Worm (Caenorhabditis elegans) whole organism, L4 larva: ENCODE measurements around the gene F37B12.3.
A peak's percentile ranks its signal among the peaks of the same experiment; 100 is the strongest.

ENCODE experiments used
- F10B5.3 ChIP-seq: sonication (generic microtip); optimal IDR thresholded peaks from 2 replicates; lab custom pipeline; 2016; ENCODE audit warnings: mild to moderate bottlenecking, missing genetic modification characterization, missing compliant biosample characterization
- F37D6.2 ChIP-seq: sonication (generic microtip); optimal IDR thresholded peaks from 2 replicates; lab custom pipeline; 2016; ENCODE audit warnings: mild to moderate bottlenecking, missing genetic modification characterization, missing compliant biosample characterization
- T20F7.1 ChIP-seq: fragments of 200-800 bp; sonication (Bioruptor generic); optimal IDR thresholded peaks from 2 replicates; lab custom pipeline; 2018; ENCODE audit warnings: mild to moderate bottlenecking, missing genetic modification characterization, missing compliant biosample characterization
- Y105C5A.15 ChIP-seq: fragments of 200-800 bp; sonication (Bioruptor generic); IDR thresholded peaks from 2 replicates; pipeline ENCODE4 v1.3.6; 2022; ENCODE audit warnings: missing genetic modification characterization, missing compliant biosample characterization
- Y48G9A.11 ChIP-seq: fragments of 200-800 bp; sonication (Bioruptor generic); IDR thresholded peaks from 2 replicates; pipeline ENCODE4 v1.3.6; 2022; ENCODE audit warnings: missing genetic modification reagents, missing genetic modification characterization, missing compliant biosample characterization
- Y5F2A.4 ChIP-seq: fragments of 200-800 bp; sonication (Bioruptor generic); optimal IDR thresholded peaks from 2 replicates; lab custom pipeline; 2018; ENCODE audit warnings: mild to moderate bottlenecking, missing genetic modification characterization, missing compliant biosample characterization
- ZK337.2 ChIP-seq: fragments of 200-800 bp; sonication (Bioruptor generic); IDR thresholded peaks from 2 replicates; pipeline ENCODE4 v1.3.6; 2022; ENCODE audit warnings: missing genetic modification reagents, missing genetic modification characterization, missing compliant biosample characterization
- aha-1 ChIP-seq: fragments of 150-350 bp; peaks from one replicate; lab custom pipeline; 2014; ENCODE audit warnings: missing biosample characterization, missing genetic modification characterization
- ama-1 ChIP-seq: fragments of 150-350 bp; optimal IDR thresholded peaks from 2 replicates; lab custom pipeline; 2014; ENCODE audit warnings: inconsistent platforms, mixed read lengths
- ces-1 ChIP-seq: fragments of 150-350 bp; sonication (generic microtip); optimal IDR thresholded peaks from 4 replicates; lab custom pipeline; 2014; ENCODE audit warnings: missing biosample characterization, missing genetic modification reagents, missing genetic modification characterization
- cey-2 ChIP-seq: sonication (generic microtip); optimal IDR thresholded peaks from 3 replicates; lab custom pipeline; 2017; ENCODE audit warnings: missing genetic modification characterization, mild to moderate bottlenecking, missing compliant biosample characterization, antibody characterized with exemption, borderline replicate concordance; ENCODE audit not compliant: insufficient read depth
- daf-12 ChIP-seq: fragments of 150-350 bp; optimal IDR thresholded peaks from 2 replicates; lab custom pipeline; 2014; ENCODE audit warnings: missing biosample characterization, missing genetic modification reagents, missing genetic modification characterization
- dmd-6 ChIP-seq: fragments of 200-800 bp; sonication (Bioruptor generic); IDR thresholded peaks from 2 replicates; pipeline ENCODE4 v1.3.6; 2022; ENCODE audit warnings: missing genetic modification reagents, missing genetic modification characterization, missing compliant biosample characterization
- duxl-1 ChIP-seq: sonication (generic microtip); optimal IDR thresholded peaks from 2 replicates; lab custom pipeline; 2016; ENCODE audit warnings: mild to moderate bottlenecking, missing genetic modification characterization, moderate library complexity, missing compliant biosample characterization; ENCODE audit not compliant: poor library complexity
- egl-27 ChIP-seq: sonication (generic microtip); optimal IDR thresholded peaks from 3 replicates; lab custom pipeline; 2017; ENCODE audit warnings: missing biosample characterization, missing genetic modification reagents, missing genetic modification characterization
- fos-1 ChIP-seq: fragments of 150-350 bp; optimal IDR thresholded peaks from 2 replicates; lab custom pipeline; 2014; ENCODE audit warnings: missing biosample characterization, missing genetic modification characterization
- hlh-11 ChIP-seq: fragments of 200-800 bp; sonication (Bioruptor generic); optimal IDR thresholded peaks from 2 replicates; lab custom pipeline; 2018; ENCODE audit warnings: mild to moderate bottlenecking, missing genetic modification characterization, missing compliant biosample characterization
- hlh-30 ChIP-seq: sonication (generic microtip); optimal IDR thresholded peaks from 2 replicates; lab custom pipeline; 2017; ENCODE audit warnings: antibody characterized with exemption, mild to moderate bottlenecking, missing genetic modification characterization, missing compliant biosample characterization; ENCODE audit not compliant: insufficient read depth
- lim-7 ChIP-seq: fragments of 200-800 bp; sonication (Bioruptor generic); IDR thresholded peaks from 2 replicates; pipeline ENCODE4 v1.3.6; 2022; ENCODE audit warnings: missing genetic modification characterization, missing compliant biosample characterization
- lsy-2 ChIP-seq, 2 experiments: fragments of 150-350 bp in 1 of 2; sonication (generic microtip) in 1 of 2; optimal IDR thresholded peaks; 2 replicates each; lab custom pipeline; 2014 to 2017; ENCODE audit warnings: missing biosample characterization in 2 of 2, missing genetic modification characterization in 2 of 2
- madf-9 ChIP-seq: fragments of 200-800 bp; sonication (Bioruptor generic); conservative IDR thresholded peaks from 2 replicates; pipeline ENCODE4 v1.3.6; 2022; ENCODE audit warnings: missing genetic modification reagents, missing genetic modification characterization, missing compliant biosample characterization
- mdl-1 ChIP-seq, 2 experiments: fragments of 150-350 bp in 1 of 2; sonication (generic microtip) in 1 of 2; optimal IDR thresholded peaks; 2 replicates each; lab custom pipeline; 2014 to 2017; ENCODE audit warnings: missing biosample characterization in 2 of 2, missing genetic modification characterization in 2 of 2
- mxl-3 ChIP-seq: fragments of 200-800 bp; sonication (Bioruptor generic); optimal IDR thresholded peaks from 2 replicates; lab custom pipeline; 2018; ENCODE audit warnings: mild to moderate bottlenecking, missing genetic modification characterization, missing compliant biosample characterization
- nhr-111 ChIP-seq: fragments of 200-800 bp; sonication (Bioruptor generic); optimal IDR thresholded peaks from 2 replicates; lab custom pipeline; 2018; ENCODE audit warnings: mild to moderate bottlenecking, missing genetic modification characterization, missing compliant biosample characterization
- nhr-28 ChIP-seq: fragments of 150-350 bp; optimal IDR thresholded peaks from 2 replicates; lab custom pipeline; 2014; ENCODE audit warnings: missing biosample characterization, missing genetic modification characterization
- nhr-6 ChIP-seq: fragments of 150-350 bp; optimal IDR thresholded peaks from 2 replicates; lab custom pipeline; 2014; ENCODE audit warnings: missing biosample characterization, missing genetic modification characterization
- nhr-77 ChIP-seq: fragments of 150-350 bp; optimal IDR thresholded peaks from 2 replicates; lab custom pipeline; 2014; ENCODE audit warnings: missing biosample characterization, missing genetic modification characterization
- pqm-1 ChIP-seq: sonication (generic microtip); optimal IDR thresholded peaks from 2 replicates; lab custom pipeline; 2017; ENCODE audit warnings: missing biosample characterization, missing genetic modification characterization
- rbr-2 ChIP-seq: sonication (generic microtip); optimal IDR thresholded peaks from 2 replicates; lab custom pipeline; 2016; ENCODE audit warnings: missing genotype, missing genetic modification characterization, missing compliant biosample characterization
- skn-1 ChIP-seq: fragments of 150-350 bp; optimal IDR thresholded peaks from 2 replicates; lab custom pipeline; 2014; ENCODE audit warnings: missing biosample characterization, missing genetic modification characterization
- snpc-1.2 ChIP-seq: fragments of 200-800 bp; sonication (Bioruptor generic); IDR thresholded peaks from 2 replicates; pipeline ENCODE4 v1.3.6; 2022; ENCODE audit warnings: missing genetic modification reagents, missing genetic modification characterization, missing compliant biosample characterization
- unc-62 ChIP-seq, 3 experiments: fragments of 150-350 bp in 1 of 3; sonication (generic microtip); optimal IDR thresholded peaks in 2 of 3; peaks in 1 of 3; 1 replicate in 1 of 3; 2 replicates in 2 of 3; lab custom pipeline; 2014 to 2017; ENCODE audit warnings: missing biosample characterization in 3 of 3, missing genetic modification characterization in 3 of 3, missing genetic modification reagents in 3 of 3, missing genotype in 1 of 3
- zip-11 ChIP-seq: fragments of 200-800 bp; sonication (Bioruptor generic); IDR thresholded peaks from 2 replicates; pipeline ENCODE4 v1.3.6; 2022; ENCODE audit warnings: missing genetic modification characterization, missing compliant biosample characterization

Gene F37B12.3

ce11 chrII:9076098-9076879 is 35.1 kb upstream of the F37B12.3 start:
- TF ChIP-seq duxl-1 (no peak), mxl-3 (GFP tag; lab: Kevin White, UChicago) (peak; percentile 73), nhr-77 (no peak), nhr-28 (tag; lab: Kevin White, UChicago) (peak; percentile 13), hlh-30 (tag; lab: Kevin White, UChicago) (peak; percentile 53), T20F7.1 (GFP tag; lab: Kevin White, UChicago) (no peak), lim-7 (GFP tag; lab: Robert Waterston, UW) (no peak), dmd-6 (peak; percentile 35), Y48G9A.11 (GFP tag; lab: Robert Waterston, UW) (no peak), snpc-1.2 (GFP tag; lab: Robert Waterston, UW) (no peak), egl-27 (no peak), hlh-11 (no peak), aha-1 (tag; lab: Kevin White, UChicago) (peak; percentile 92), pqm-1 (peak; percentile 57), zip-11 (GFP tag; lab: Robert Waterston, UW) (no peak), mdl-1 (tag; optimal IDR thresholded peaks at IDR 0.05; lab: Kevin White, UChicago) (peak in 1 of 2 experiments; percentile 9)

ce11 chrII:9074492-9074891 is 33.3 kb upstream of the F37B12.3 start:
- peak in 1 of 2 experiments; percentile 97 for TF ChIP-seq unc-62 (GFP tag; optimal IDR thresholded peaks at IDR 0.05 in 1 of 2; lab: Kevin White, UChicago)
- no peak for TF ChIP-seq unc-62 (tag; optimal IDR thresholded peaks at IDR 0.05; lab: Kevin White, UChicago)
- no peak for TF ChIP-seq F10B5.3 (tag; lab: Kevin White, UChicago)
- TF ChIP-seq, all 104 proteins: peak for 1

- TF ChIP-seq unc-62 (GFP tag; optimal IDR thresholded peaks at IDR 0.05 in 1 of 2; lab: Kevin White, UChicago) = peak in 1 of 2 experiments; percentile 52
- TF ChIP-seq unc-62 (tag; optimal IDR thresholded peaks at IDR 0.05; lab: Kevin White, UChicago) = no peak
- TF ChIP-seq Y5F2A.4 = no peak
Measured at ce11 chrII:9072769-9073168, 31.6 kb upstream of the F37B12.3 start.

- TF ChIP-seq T20F7.1 (GFP tag; lab: Kevin White, UChicago) (no peak), skn-1 (tag; lab: Kevin White, UChicago) (no peak), ces-1 (no peak), lsy-2 (tag; optimal IDR thresholded peaks at IDR 0.05; lab: Kevin White, UChicago) (no peak), ama-1 (lab: Kevin White, UChicago) (no peak), F37D6.2 (tag; lab: Kevin White, UChicago) (no peak), mdl-1 (tag; optimal IDR thresholded peaks at IDR 0.05; lab: Kevin White, UChicago) (no peak), madf-9 (no peak), fos-1 (tag; lab: Kevin White, UChicago) (no peak), nhr-6 (tag; lab: Kevin White, UChicago) (no peak), Y105C5A.15 (no peak), cey-2 (no peak), daf-12 (tag; lab: Kevin White, UChicago) (no peak), hlh-30 (tag; lab: Kevin White, UChicago) (no peak), nhr-111 (GFP tag; lab: Kevin White, UChicago) (no peak), Y48G9A.11 (GFP tag; lab: Robert Waterston, UW) (no peak), ZK337.2 (GFP tag; lab: Robert Waterston, UW) (no peak), rbr-2 (tag; lab: Kevin White, UChicago) (no peak)
- TF ChIP-seq, all 104 proteins: peak for 0
Measured at ce11 chrII:9070740-9071139, 29.5 kb upstream of the F37B12.3 start, which contains the start of gene T24B8.4. T24B8.4 (minus strand) TSS chrII:9070840.
